Fruit fly (Drosophila melanogaster) whole organism, embryonic: Measurements from ENCODE around the gene Tsen34.
A peak's percentile ranks its signal among the peaks of the same experiment; 100 is the strongest.

Experiments used
- Atf-2 ChIP-seq: fragments of 200-800 bp; sonication (Bioruptor generic); optimal IDR thresholded peaks from 2 replicates; lab custom pipeline; 2016; ENCODE audit warnings: missing biosample characterization, missing genetic modification characterization
- Awh ChIP-seq: fragments of 200-800 bp; sonication (Bioruptor generic); IDR thresholded peaks from 2 replicates; pipeline ENCODE4, ENCODE4 v1.3.6; 2022; ENCODE audit warnings: missing biosample characterization, missing genetic modification characterization
- CG10366 ChIP-seq: fragments of 200-800 bp; sonication (Bioruptor generic); IDR thresholded peaks from 2 replicates; pipeline ENCODE4 v1.3.6; 2022; ENCODE audit warnings: missing biosample characterization, missing genetic modification characterization
- CG11093 ChIP-seq: fragments of 200-800 bp; sonication (Bioruptor generic); IDR thresholded peaks from 3 replicates; pipeline ENCODE4 v1.3.6; 2022; ENCODE audit warnings: missing biosample characterization, missing genetic modification characterization
- CG11723 ChIP-seq: fragments of 200-800 bp; sonication (Bioruptor generic); optimal IDR thresholded peaks from 2 replicates; lab custom pipeline; 2017; ENCODE audit warnings: missing biosample characterization, mild to moderate bottlenecking, missing genetic modification characterization
- CG12071 ChIP-seq: fragments of 200-800 bp; sonication (Bioruptor generic); optimal IDR thresholded peaks from 3 replicates; lab custom pipeline; 2018; ENCODE audit warnings: missing biosample characterization, mild to moderate bottlenecking, missing genetic modification characterization
- CG12104 ChIP-seq: fragments of 200-800 bp; sonication (Bioruptor generic); optimal IDR thresholded peaks from 3 replicates; lab custom pipeline; 2016; ENCODE audit warnings: missing biosample characterization, missing genetic modification characterization
- CG12155 ChIP-seq: fragments of 200-800 bp; sonication (Bioruptor generic); optimal IDR thresholded peaks from 3 replicates; lab custom pipeline; 2016; ENCODE audit warnings: missing biosample characterization, missing genetic modification characterization
- CG13123 ChIP-seq: fragments of 200-800 bp; sonication (Bioruptor generic); optimal IDR thresholded peaks from 2 replicates; lab custom pipeline; 2016; ENCODE audit warnings: missing biosample characterization, missing genetic modification characterization
- CG14860 ChIP-seq: fragments of 200-800 bp; sonication (Bioruptor generic); IDR thresholded peaks from 3 replicates; pipeline ENCODE4 v1.3.6; 2022; ENCODE audit warnings: missing biosample characterization, missing genetic modification characterization; ENCODE audit not compliant: partially characterized antibody
- CG1602 ChIP-seq: fragments of 200-800 bp; sonication (Bioruptor generic); optimal IDR thresholded peaks from 3 replicates; lab custom pipeline; 2016; ENCODE audit warnings: missing biosample characterization, missing genetic modification characterization
- CG17186 ChIP-seq: fragments of 200-800 bp; sonication (Bioruptor generic); optimal IDR thresholded peaks from 3 replicates; lab custom pipeline; 2017; ENCODE audit warnings: missing biosample characterization, missing genetic modification reagents, missing genetic modification characterization
- CG33557 ChIP-seq: fragments of 200-800 bp; sonication (Bioruptor generic); optimal IDR thresholded peaks from 2 replicates; lab custom pipeline; 2019; ENCODE audit warnings: missing biosample characterization, mild to moderate bottlenecking, missing genetic modification characterization, moderate library complexity
- CG3838 ChIP-seq: fragments of 200-800 bp; sonication (Bioruptor generic); optimal IDR thresholded peaks from 3 replicates; lab custom pipeline; 2016; ENCODE audit warnings: missing biosample characterization, missing genetic modification characterization
- CG6175 ChIP-seq: fragments of 200-800 bp; sonication (Bioruptor generic); IDR thresholded peaks from 3 replicates; pipeline ENCODE4 v1.3.6; 2022; ENCODE audit warnings: missing biosample characterization, missing genetic modification characterization
- CG6272 ChIP-seq: fragments of 200-800 bp; sonication (Bioruptor generic); IDR thresholded peaks from 2 replicates; pipeline ENCODE4 v1.3.6; 2022; ENCODE audit warnings: missing biosample characterization, missing genetic modification characterization
- CG7372 ChIP-seq: fragments of 200-800 bp; sonication (Bioruptor generic); IDR thresholded peaks from 2 replicates; pipeline ENCODE4 v1.3.6; 2022; ENCODE audit warnings: missing biosample characterization, missing genetic modification characterization
- CG7963 ChIP-seq: fragments of 200-800 bp; sonication (Bioruptor generic); IDR thresholded peaks from 3 replicates; pipeline ENCODE4 v1.3.6; 2022; ENCODE audit warnings: missing biosample characterization, missing genetic modification characterization; ENCODE audit not compliant: partially characterized antibody
- CG8478 ChIP-seq: fragments of >200 bp; optimal IDR thresholded peaks from 2 replicates; lab custom pipeline; 2018
- CG9215 ChIP-seq: fragments of 200-800 bp; sonication (Bioruptor generic); IDR thresholded peaks from 2 replicates; pipeline ENCODE4 v1.3.6; 2022; ENCODE audit warnings: missing biosample characterization, missing genetic modification characterization
- CG9609 ChIP-seq: fragments of 200-800 bp; sonication (Bioruptor generic); optimal IDR thresholded peaks from 3 replicates; lab custom pipeline; 2016; ENCODE audit warnings: missing biosample characterization, missing genetic modification characterization
- CG9797 ChIP-seq: fragments of 200-800 bp; sonication (Bioruptor generic); optimal IDR thresholded peaks from 3 replicates; lab custom pipeline; 2018; ENCODE audit warnings: missing biosample characterization, mild to moderate bottlenecking, missing genetic modification characterization
- Dad ChIP-seq: fragments of 200-800 bp; sonication (Bioruptor generic); optimal IDR thresholded peaks from 3 replicates; lab custom pipeline; 2016; ENCODE audit warnings: missing biosample characterization, missing genetic modification characterization
- Dfd ChIP-seq, 2 experiments: fragments of >200 bp; optimal IDR thresholded peaks; 2 replicates each; lab custom pipeline; 2017; ENCODE audit warnings: missing biosample characterization in 2 of 2, missing genetic modification characterization in 2 of 2
- Drgx ChIP-seq: fragments of 200-800 bp; sonication (Bioruptor generic); IDR thresholded peaks from 2 replicates; pipeline ENCODE4 v1.3.6; 2022; ENCODE audit warnings: missing biosample characterization, missing genetic modification characterization
- Ets65A ChIP-seq: fragments of 200-800 bp; sonication (Bioruptor generic); peaks from one replicate; lab custom pipeline; 2016; ENCODE audit warnings: missing biosample characterization, missing genetic modification characterization
- Ets97D ChIP-seq: fragments of 200-800 bp; sonication (Bioruptor generic); optimal IDR thresholded peaks from 3 replicates; lab custom pipeline; 2016; ENCODE audit warnings: missing biosample characterization, missing genetic modification characterization
- Fer1 ChIP-seq: fragments of 200-800 bp; sonication (Bioruptor generic); optimal IDR thresholded peaks from 2 replicates; lab custom pipeline; 2017; ENCODE audit warnings: missing biosample characterization, mild to moderate bottlenecking, missing genetic modification characterization
- Hmx ChIP-seq: fragments of 200-800 bp; sonication (Bioruptor generic); optimal IDR thresholded peaks from 2 replicates; lab custom pipeline; 2016; ENCODE audit warnings: missing biosample characterization, missing genetic modification characterization
- Kr ChIP-seq: fragments of 200-800 bp; sonication (Bioruptor generic); optimal IDR thresholded peaks from 2 replicates; lab custom pipeline; 2017; ENCODE audit warnings: missing biosample characterization, mild to moderate bottlenecking, missing genetic modification characterization
- Neu2 ChIP-seq: fragments of 200-800 bp; sonication (Bioruptor generic); optimal IDR thresholded peaks from 3 replicates; lab custom pipeline; 2016; ENCODE audit warnings: missing biosample characterization, missing genetic modification characterization, borderline replicate concordance
- Nf-YA ChIP-seq: fragments of 200-800 bp; sonication (Bioruptor generic); IDR thresholded peaks from 2 replicates; pipeline ENCODE4 v1.3.6; 2022; ENCODE audit warnings: missing biosample characterization, missing genetic modification characterization
- Oaz ChIP-seq: fragments of 200-800 bp; sonication (Bioruptor generic); IDR thresholded peaks from 2 replicates; pipeline ENCODE4 v1.3.6; 2022; ENCODE audit warnings: missing biosample characterization, missing genetic modification characterization
- Scr ChIP-seq: fragments of 200-800 bp; sonication (Bioruptor generic); IDR thresholded peaks from 2 replicates; pipeline ENCODE4 v1.3.6; 2022; ENCODE audit warnings: missing biosample characterization, missing genetic modification characterization; ENCODE audit not compliant: partially characterized antibody
- Stat92E ChIP-seq, 3 experiments: fragments of >200 bp in 2 of 3; fragments of 200-800 bp in 1 of 3; sonication (Bioruptor generic) in 1 of 3; optimal IDR thresholded peaks; 2 replicates each; lab custom pipeline; 2017 to 2019; ENCODE audit warnings: missing biosample characterization in 3 of 3, missing genetic modification characterization in 3 of 3, mild to moderate bottlenecking in 1 of 3, moderate library complexity in 1 of 3
- Tbp ChIP-seq: fragments of >200 bp; optimal IDR thresholded peaks from 2 replicates; lab custom pipeline; 2018; ENCODE audit warnings: missing biosample characterization, missing genetic modification characterization
- az2 ChIP-seq: fragments of 200-800 bp; sonication (Bioruptor generic); optimal IDR thresholded peaks from 3 replicates; lab custom pipeline; 2016; ENCODE audit warnings: missing biosample characterization, missing genetic modification characterization
- dimm ChIP-seq: fragments of 200-800 bp; sonication (Bioruptor generic); IDR thresholded peaks from 2 replicates; pipeline ENCODE4 v1.3.6; 2022; ENCODE audit warnings: missing biosample characterization, missing genetic modification characterization
- dmrt11E ChIP-seq: fragments of 200-800 bp; sonication (Bioruptor generic); optimal IDR thresholded peaks from 3 replicates; lab custom pipeline; 2018; ENCODE audit warnings: missing biosample characterization, mild to moderate bottlenecking, missing genetic modification characterization, moderate library complexity
- dysf ChIP-seq: fragments of 200-800 bp; sonication (Bioruptor generic); IDR thresholded peaks from 3 replicates; pipeline ENCODE4 v1.3.6; 2022; ENCODE audit warnings: missing biosample characterization, missing genetic modification characterization
- fd64A ChIP-seq: fragments of 200-800 bp; sonication (Bioruptor generic); optimal IDR thresholded peaks from 3 replicates; lab custom pipeline; 2018; ENCODE audit warnings: missing biosample characterization, mild to moderate bottlenecking, missing genetic modification characterization
- nerfin-2 ChIP-seq: fragments of 200-800 bp; sonication (Bioruptor generic); IDR thresholded peaks from 2 replicates; pipeline ENCODE4 v1.3.6; 2022; ENCODE audit warnings: missing biosample characterization, missing genetic modification characterization; ENCODE audit not compliant: partially characterized antibody
- oc ChIP-seq: fragments of 200-800 bp; sonication (Bioruptor generic); optimal IDR thresholded peaks from 2 replicates; lab custom pipeline; 2018; ENCODE audit warnings: missing biosample characterization, mild to moderate bottlenecking, missing genetic modification characterization, moderate library complexity
- odd ChIP-seq: fragments of 200-800 bp; sonication (Bioruptor generic); optimal IDR thresholded peaks from 2 replicates; lab custom pipeline; 2017; ENCODE audit warnings: missing biosample characterization, mild to moderate bottlenecking, missing genetic modification characterization
- onecut ChIP-seq: fragments of 200-800 bp; sonication (Bioruptor generic); IDR thresholded peaks from 2 replicates; pipeline ENCODE4 v1.3.6; 2022; ENCODE audit warnings: missing biosample characterization, missing genetic modification characterization
- otp ChIP-seq: fragments of 200-800 bp; sonication (Bioruptor generic); IDR thresholded peaks from 3 replicates; pipeline ENCODE4, ENCODE4 v1.3.6; 2022; ENCODE audit warnings: missing biosample characterization, missing genetic modification characterization
- scrt ChIP-seq: fragments of 200-800 bp; sonication (Bioruptor generic); optimal IDR thresholded peaks from 2 replicates; lab custom pipeline; 2018; ENCODE audit warnings: missing biosample characterization, mild to moderate bottlenecking, missing genetic modification characterization, moderate library complexity
- so ChIP-seq: fragments of 200-800 bp; sonication (Bioruptor generic); IDR thresholded peaks from 3 replicates; pipeline ENCODE4 v1.3.6; 2022; ENCODE audit warnings: missing biosample characterization, missing genetic modification characterization
- sob ChIP-seq: fragments of 200-800 bp; sonication (Bioruptor generic); IDR thresholded peaks from 2 replicates; pipeline ENCODE4 v1.3.6; 2022; ENCODE audit warnings: missing biosample characterization, missing genetic modification characterization
- tio ChIP-seq: fragments of 200-800 bp; sonication (Bioruptor generic); optimal IDR thresholded peaks from 2 replicates; lab custom pipeline; 2017; ENCODE audit warnings: missing biosample characterization, missing genetic modification characterization, inconsistent platforms
- vfl ChIP-seq: fragments of 200-800 bp; sonication (Bioruptor generic); optimal IDR thresholded peaks from 2 replicates; lab custom pipeline; 2016; ENCODE audit warnings: missing biosample characterization, missing genetic modification characterization
- wek ChIP-seq: fragments of 200-800 bp; sonication (Bioruptor generic); optimal IDR thresholded peaks from 3 replicates; lab custom pipeline; 2018; ENCODE audit warnings: missing biosample characterization, mild to moderate bottlenecking, missing genetic modification characterization, moderate library complexity

The Tsen34 gene

dm6 chr3L:14784949-14785408 is 23.3 kb upstream of the Tsen34 start (continued):
- peak; percentile 73 for TF ChIP-seq Awh (GFP tag; lab: Robert Waterston, UW)
- TF ChIP-seq fd64A (GFP tag; lab: Kevin White, UChicago): peak; percentile 86
- peak; percentile 87 for TF ChIP-seq Dad
- TF ChIP-seq Drgx (GFP tag; lab: Robert Waterston, UW): peak; percentile 56
- TF ChIP-seq az2 (GFP tag; lab: Kevin White, UChicago): peak; percentile 96
- TF ChIP-seq CG14860 (GFP tag; lab: Robert Waterston, UW): no peak
- TF ChIP-seq scrt (GFP tag; lab: Kevin White, UChicago): peak; percentile 93
- peak; percentile 99 for TF ChIP-seq Ets65A (GFP tag; lab: Kevin White, UChicago)
- TF ChIP-seq CG9215 (GFP tag; lab: Robert Waterston, UW): peak; percentile 89
- TF ChIP-seq oc (tag; lab: Kevin White, UChicago): peak; percentile 91
- peak; percentile 76; the same call in 2 of the 3 replicates for TF ChIP-seq CG6175 (GFP tag; lab: Robert Waterston, UW)
- TF ChIP-seq CG12155 (GFP tag; lab: Kevin White, UChicago): peak; percentile 93
- peak; percentile 95 for TF ChIP-seq CG1602 (GFP tag; lab: Kevin White, UChicago)
- TF ChIP-seq Tbp (GFP tag; lab: Kevin White, UChicago): no peak
- no peak for TF ChIP-seq Dfd (GFP tag; optimal IDR thresholded peaks at IDR 0.05; lab: Kevin White, UChicago)
- no peak for TF ChIP-seq nerfin-2 (GFP tag; lab: Robert Waterston, UW)
- peak; percentile 97 for TF ChIP-seq Fer1 (GFP tag; lab: Kevin White, UChicago)
- peak; percentile 89 for TF ChIP-seq CG13123
- TF ChIP-seq CG11093: peak; percentile 90
- peak; percentile 90 for TF ChIP-seq sob (GFP tag; lab: Robert Waterston, UW)
- TF ChIP-seq wek: peak; percentile 76
- TF ChIP-seq onecut (GFP tag; lab: Robert Waterston, UW): peak; percentile 85
- TF ChIP-seq Hmx (GFP tag; lab: Kevin White, UChicago): peak; percentile 88
- TF ChIP-seq CG10366 (GFP tag; lab: Robert Waterston, UW): peak; percentile 84
- peak; percentile 98 for TF ChIP-seq tio (GFP tag; lab: Kevin White, UChicago)
- peak; percentile 93 for TF ChIP-seq Atf-2
- TF ChIP-seq CG33557 (GFP tag; lab: Kevin White, UChicago): peak; percentile 98
- peak; percentile 87 for TF ChIP-seq CG17186 (GFP tag; lab: Kevin White, UChicago)
- peak; percentile 89; the same call in 2 of the 3 replicates for TF ChIP-seq so (GFP tag; lab: Robert Waterston, UW)
- peak in 1 of 3 experiments; percentile 94 for TF ChIP-seq Stat92E (GFP tag; optimal IDR thresholded peaks at IDR 0.05; lab: Kevin White, UChicago)
- peak; percentile 82 for TF ChIP-seq Kr (GFP tag; lab: Kevin White, UChicago)
- TF ChIP-seq dmrt11E (tag; lab: Kevin White, UChicago): peak; percentile 98
- TF ChIP-seq Neu2 (GFP tag; lab: Kevin White, UChicago): peak; percentile 65
- TF ChIP-seq dimm (GFP tag; lab: Robert Waterston, UW): peak; percentile 64
- no peak for TF ChIP-seq CG8478 (lab: Kevin White, UChicago)
- TF ChIP-seq CG11723: peak; percentile 96
- TF ChIP-seq Nf-YA: peak; percentile 86
- peak; percentile 85 for TF ChIP-seq Oaz (GFP tag; lab: Robert Waterston, UW)
- peak; percentile 86 for TF ChIP-seq CG7372
- TF ChIP-seq vfl (GFP tag; lab: Kevin White, UChicago): peak; percentile 83
- TF ChIP-seq CG12071 (GFP tag; lab: Kevin White, UChicago): peak; percentile 95
- TF ChIP-seq CG6272 (GFP tag; lab: Robert Waterston, UW): peak; percentile 64
- peak; percentile 96 for TF ChIP-seq dysf (GFP tag; lab: Robert Waterston, UW)
- TF ChIP-seq CG3838 (GFP tag; lab: Kevin White, UChicago): peak; percentile 91
- TF ChIP-seq otp (GFP tag; lab: Robert Waterston, UW): peak; percentile 80
- TF ChIP-seq CG12104: peak; percentile 96
- TF ChIP-seq odd: peak; percentile 98
- TF ChIP-seq CG7963 (GFP tag; lab: Robert Waterston, UW): no peak
- peak; percentile 91 for TF ChIP-seq CG9609 (GFP tag; lab: Kevin White, UChicago)
- no peak for TF ChIP-seq Scr (GFP tag; lab: Robert Waterston, UW)
- peak; percentile 42 for TF ChIP-seq CG9797 (GFP tag; lab: Kevin White, UChicago)
- peak; percentile 75 for TF ChIP-seq Ets97D (GFP tag; lab: Kevin White, UChicago)
